Worm (Caenorhabditis elegans): Measurements from ENCODE around the gene aat-8.
A peak's percentile ranks its signal among the peaks of the same experiment; 100 is the strongest.

aat-8 gene

ce11 chrIV:3874417-3874816, 9.6 kb upstream of the aat-8 start:
- TF ChIP-seq gmeb-2 (tag; optimal IDR thresholded peaks at IDR 0.05) (peak; percentile 5), fkh-6 (tag; optimal IDR thresholded peaks at IDR 0.05) (no peak)

DNA sequence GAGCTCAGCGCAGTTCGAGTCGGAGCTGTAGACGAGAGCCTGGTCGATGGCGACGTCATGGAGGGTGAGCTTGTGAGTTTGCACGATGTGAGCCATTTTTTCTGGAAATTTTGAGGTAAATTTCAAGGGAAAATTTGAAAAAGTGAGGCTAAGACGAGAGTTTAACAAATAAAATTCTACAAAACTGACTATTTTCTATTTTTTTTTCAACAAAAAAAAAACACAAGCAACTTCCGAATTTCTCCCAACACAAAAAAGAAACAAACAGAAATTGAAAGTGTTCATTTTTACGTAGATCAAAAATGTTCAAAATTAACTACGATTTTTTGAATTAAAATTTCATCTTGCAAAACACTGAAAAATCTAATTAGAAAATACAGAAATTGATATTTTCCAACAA, 8.9 kb upstream of the aat-8 start, which contains the start of gene F37C4.5:
Gene F37C4.5, minus strand, starts transcription at position 101 of the 400 bp plus-strand sequence.
- TF ChIP-seq hlh-15 (tag; optimal IDR thresholded peaks at IDR 0.05) (no peak), hlh-8 (tag; optimal IDR thresholded peaks at IDR 0.05) (no peak), ahr-1 (tag; optimal IDR thresholded peaks at IDR 0.05) (no peak), dve-1 (tag; optimal IDR thresholded peaks at IDR 0.05) (no peak), ceh-22 (tag; optimal IDR thresholded peaks at IDR 0.05) (no peak), eyg-1 (tag; optimal IDR thresholded peaks at IDR 0.05) (no peak), elt-4 (tag; optimal IDR thresholded peaks at IDR 0.05) (no peak), nhr-11 (tag; optimal IDR thresholded peaks at IDR 0.05) (no peak), pha-4 (tag; optimal IDR thresholded peaks at IDR 0.05) (no peak), unc-55 (GFP tag; optimal IDR thresholded peaks at IDR 0.05) (no peak), fkh-10 (GFP tag; optimal IDR thresholded peaks at IDR 0.05) (no peak)

DNA sequence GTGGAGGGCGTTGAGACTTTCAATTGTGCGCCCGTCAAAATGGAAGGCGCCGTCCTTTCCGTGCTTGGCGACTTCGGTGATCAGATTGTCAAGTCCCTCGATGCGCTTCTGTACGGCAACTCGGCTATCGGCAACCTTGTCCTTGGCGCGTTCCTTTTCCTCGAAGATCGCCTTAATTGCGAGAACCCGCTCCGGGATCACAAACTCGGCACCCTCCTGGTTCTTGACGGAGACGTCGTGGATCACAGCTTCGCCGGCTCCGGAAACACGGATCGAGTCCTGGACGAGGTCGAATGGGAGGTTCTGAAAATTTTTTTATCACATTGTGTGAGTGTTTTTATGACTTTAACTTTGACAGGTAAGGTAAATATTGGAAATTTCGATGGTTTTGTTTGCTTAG, 8.4 kb upstream of the aat-8 start:
- TF ChIP-seq fkh-6 (tag; optimal IDR thresholded peaks at IDR 0.05) (no peak), ceh-31 (tag; optimal IDR thresholded peaks at IDR 0.05) (no peak), elt-2 (tag; optimal IDR thresholded peaks at IDR 0.05) (no peak)

DNA sequence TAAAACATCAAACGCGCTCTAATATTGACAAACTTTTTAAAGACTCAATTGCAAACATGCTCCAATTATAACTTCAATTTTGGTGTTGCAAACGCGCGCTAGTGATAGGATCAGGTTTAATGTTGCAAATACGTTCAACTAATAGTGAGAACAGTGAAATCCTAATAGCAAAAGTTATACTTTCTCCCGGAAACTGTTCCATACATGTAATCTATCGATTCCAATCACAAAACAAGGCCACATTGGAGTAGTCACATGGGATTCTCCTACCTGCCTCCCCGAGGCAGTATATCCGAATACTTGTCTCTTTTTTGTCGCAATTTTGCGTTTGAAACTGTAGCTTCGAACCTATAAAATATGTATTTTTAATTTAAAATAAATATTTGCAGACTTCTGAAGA, 5.0 kb upstream of the aat-8 start:
- no peak for TF ChIP-seq hlh-8 (tag; optimal IDR thresholded peaks at IDR 0.05)
- no peak for TF ChIP-seq ceh-45 (GFP tag; IDR thresholded peaks at IDR 0.05)
- TF ChIP-seq hlh-15 (tag; optimal IDR thresholded peaks at IDR 0.05): no peak
- TF ChIP-seq dmd-4 (tag; optimal IDR thresholded peaks at IDR 0.05; ENCODE audit: borderline replicate concordance): no peak
- no peak for TF ChIP-seq ceh-22 (tag; optimal IDR thresholded peaks at IDR 0.05)
- no peak for TF ChIP-seq ref-2 (tag; optimal IDR thresholded peaks at IDR 0.05)

DNA sequence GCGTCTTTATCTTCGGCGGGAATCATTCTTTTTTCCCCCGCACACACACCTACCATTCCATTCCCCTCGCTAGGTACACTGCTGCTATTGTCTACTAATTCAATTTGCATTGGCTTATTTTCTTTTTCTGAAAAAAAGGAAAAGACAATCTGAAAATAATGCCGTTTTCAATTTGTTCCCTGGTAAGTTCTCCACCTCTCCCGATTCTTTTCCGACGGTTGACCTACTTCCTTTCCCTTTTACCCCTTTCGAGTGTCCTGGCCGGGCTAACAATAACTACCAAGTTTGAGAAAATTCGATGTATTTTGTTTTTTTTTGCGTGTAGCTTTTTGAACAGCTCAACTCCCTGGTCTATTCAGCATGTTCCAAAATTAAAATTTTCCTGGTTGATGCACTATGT, 2.4 kb upstream of the aat-8 start, which contains the start of gene F37C4.4:
Gene F37C4.4, plus strand, starts transcription at position 58 of the 400 bp plus-strand sequence.
- no peak for TF ChIP-seq ama-1 (optimal IDR thresholded peaks at IDR 0.05)
- TF ChIP-seq pha-2 (tag; optimal IDR thresholded peaks at IDR 0.05): no peak
- no peak for TF ChIP-seq ceh-34 (tag; optimal IDR thresholded peaks at IDR 0.05)
- TF ChIP-seq elt-4 (tag; optimal IDR thresholded peaks at IDR 0.05): no peak
- TF ChIP-seq che-1 (tag; optimal IDR thresholded peaks at IDR 0.05): no peak
- no peak for TF ChIP-seq dve-1 (tag; optimal IDR thresholded peaks at IDR 0.05)
- TF ChIP-seq ttx-3 (tag; optimal IDR thresholded peaks at IDR 0.05): no peak
- no peak for TF ChIP-seq hlh-8 (tag; optimal IDR thresholded peaks at IDR 0.05)
- no peak for TF ChIP-seq ceh-18 (tag; optimal IDR thresholded peaks at IDR 0.05)
- no peak for TF ChIP-seq hlh-6 (tag; optimal IDR thresholded peaks at IDR 0.05)
- TF ChIP-seq T23F11.4 (GFP tag; optimal IDR thresholded peaks at IDR 0.05): no peak
- TF ChIP-seq Y22D7AL.16 (tag; optimal IDR thresholded peaks at IDR 0.05): no peak
- TF ChIP-seq pha-4 (tag; optimal IDR thresholded peaks at IDR 0.05): no peak
- TF ChIP-seq K02D7.2 (tag; optimal IDR thresholded peaks at IDR 0.05): no peak
- TF ChIP-seq zip-5 (tag; optimal IDR thresholded peaks at IDR 0.05): no peak
- TF ChIP-seq C08G9.2 (tag; optimal IDR thresholded peaks at IDR 0.05): no peak
- no peak for TF ChIP-seq tbx-2 (tag; optimal IDR thresholded peaks at IDR 0.05)
- TF ChIP-seq ceh-30 (tag; optimal IDR thresholded peaks at IDR 0.05): no peak
- TF ChIP-seq nfya-1 (tag; optimal IDR thresholded peaks at IDR 0.05): no peak

ce11 chrIV:3866018-3866417, 1.2 kb upstream of the aat-8 start:
- no peak for TF ChIP-seq F13H6.1 (tag; optimal IDR thresholded peaks at IDR 0.05)
- TF ChIP-seq tbx-2 (tag; optimal IDR thresholded peaks at IDR 0.05): no peak
- no peak for TF ChIP-seq dmd-4 (tag; optimal IDR thresholded peaks at IDR 0.05; ENCODE audit: borderline replicate concordance)
- no peak for TF ChIP-seq pha-4 (tag; optimal IDR thresholded peaks at IDR 0.05)
- TF ChIP-seq ceh-14 (tag; optimal IDR thresholded peaks at IDR 0.05): no peak
- no peak for TF ChIP-seq sox-4 (tag; optimal IDR thresholded peaks at IDR 0.05)
- TF ChIP-seq lin-11 (tag; optimal IDR thresholded peaks at IDR 0.05): no peak
- TF ChIP-seq fax-1 (tag; optimal IDR thresholded peaks at IDR 0.05): no peak
- no peak for TF ChIP-seq ceh-45 (GFP tag; IDR thresholded peaks at IDR 0.05)
- no peak for TF ChIP-seq ceh-6 (GFP tag; optimal IDR thresholded peaks at IDR 0.05)
- TF ChIP-seq elt-2 (tag; optimal IDR thresholded peaks at IDR 0.05): no peak
- TF ChIP-seq ceh-34 (tag; optimal IDR thresholded peaks at IDR 0.05): no peak
- TF ChIP-seq lim-6 (tag; optimal IDR thresholded peaks at IDR 0.05): no peak
- no peak for TF ChIP-seq hlh-6 (tag; optimal IDR thresholded peaks at IDR 0.05)
- TF ChIP-seq dve-1 (tag; optimal IDR thresholded peaks at IDR 0.05): no peak
- no peak for TF ChIP-seq pha-2 (tag; optimal IDR thresholded peaks at IDR 0.05)
- no peak for TF ChIP-seq eyg-1 (tag; optimal IDR thresholded peaks at IDR 0.05)
- no peak for TF ChIP-seq ceh-19 (GFP tag; optimal IDR thresholded peaks at IDR 0.05)
- TF ChIP-seq fkh-6 (tag; optimal IDR thresholded peaks at IDR 0.05): no peak
- TF ChIP-seq ceh-2 (tag; optimal IDR thresholded peaks at IDR 0.05): no peak

Data from whole organism, late embryonic.